ENCODE assay signal across 4 worm cellular contexts in the genomic region with DNA sequence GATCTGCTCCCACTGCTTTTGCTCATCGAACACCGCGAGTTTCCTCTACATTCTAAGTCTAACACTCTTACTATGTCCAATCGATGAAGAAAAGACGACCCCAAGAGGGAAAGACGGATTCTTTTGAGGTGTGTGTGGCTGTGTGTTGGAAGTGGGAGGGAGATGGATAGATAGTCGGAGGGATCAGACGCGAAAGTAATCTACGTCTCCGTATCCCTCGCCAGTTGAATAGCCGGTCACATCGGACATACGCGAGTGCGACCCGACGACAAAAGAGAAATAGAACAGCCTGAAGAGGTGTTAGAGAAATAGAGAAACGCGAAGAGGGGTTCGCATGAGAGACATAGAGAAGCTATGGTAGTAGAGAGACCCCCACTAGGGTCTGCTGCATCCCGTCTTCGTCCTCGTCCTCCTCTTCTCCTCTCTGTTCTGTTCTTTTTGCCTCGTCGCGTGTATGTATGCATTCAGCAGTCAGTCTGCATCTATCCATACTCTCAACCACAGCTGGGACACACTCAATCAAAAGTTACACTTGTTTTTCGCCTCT.
TF ChIP-seq lines count a peak whose summit lies in the region.

No protein-coding gene starts in this region.

TF ChIP-seq in whole organism, L2 larva, 48 proteins besides CTCF, POLR2A, EP300 and RAD21 (continues in another document):
- TF ChIP-seq R02D3.7 (tag; optimal IDR thresholded peaks at IDR 0.05; lab: Kevin White, UChicago) (peak; percentile 31), nhr-129 (tag; optimal IDR thresholded peaks at IDR 0.05; lab: Kevin White, UChicago) (peak; percentile 90), ztf-11 (tag; optimal IDR thresholded peaks at IDR 0.05; lab: Kevin White, UChicago) (peak; percentile 13), nhr-21 (tag; optimal IDR thresholded peaks at IDR 0.05; lab: Kevin White, UChicago) (peak; percentile 98), zag-1 (tag; optimal IDR thresholded peaks at IDR 0.05; lab: Kevin White, UChicago) (peak; percentile 98), sem-4 (tag; optimal IDR thresholded peaks at IDR 0.05; lab: Kevin White, UChicago) (peak; percentile 98), nhr-6 (tag; optimal IDR thresholded peaks at IDR 0.05; lab: Kevin White, UChicago) (peak; percentile 94), lin-39 (tag; optimal IDR thresholded peaks at IDR 0.05; lab: Kevin White, UChicago) (peak; percentile 48), ceh-82 (tag; optimal IDR thresholded peaks at IDR 0.05; lab: Kevin White, UChicago) (peak; percentile 39), elt-1 (tag; optimal IDR thresholded peaks at IDR 0.05; lab: Kevin White, UChicago) (no peak), lsy-2 (tag; optimal IDR thresholded peaks at IDR 0.05; lab: Kevin White, UChicago) (peak; percentile 83 to 95), dmd-4 (tag; optimal IDR thresholded peaks at IDR 0.05; lab: Kevin White, UChicago) (no peak), nhr-25 (tag; optimal IDR thresholded peaks at IDR 0.05; lab: Kevin White, UChicago) (peak; percentile 97), mab-5 (tag; optimal IDR thresholded peaks at IDR 0.05; lab: Kevin White, UChicago) (peak; percentile 87), lin-13 (GFP tag; optimal IDR thresholded peaks at IDR 0.05; lab: Kevin White, UChicago) (peak; percentile 95), elt-3 (tag; optimal IDR thresholded peaks at IDR 0.05; lab: Kevin White, UChicago) (no peak), unc-39 (tag; optimal IDR thresholded peaks at IDR 0.05; lab: Kevin White, UChicago) (peak; percentile 64), lin-11 (tag; optimal IDR thresholded peaks at IDR 0.05; lab: Kevin White, UChicago) (peak; percentile 87), crh-2 (tag; optimal IDR thresholded peaks at IDR 0.05; lab: Kevin White, UChicago) (peak; percentile 96), mbf-1 (tag; optimal IDR thresholded peaks at IDR 0.05; lab: Kevin White, UChicago) (no peak), fos-1 (tag; optimal IDR thresholded peaks at IDR 0.05; lab: Kevin White, UChicago) (peak; percentile 97)

TF ChIP-seq in whole organism, L4 larva, 104 proteins besides CTCF, POLR2A, EP300 and RAD21 (continues in another document):
- TF ChIP-seq zfp-2 (tag; optimal IDR thresholded peaks at IDR 0.05; lab: Kevin White, UChicago), result no peak
- TF ChIP-seq nhr-11 (tag; optimal IDR thresholded peaks at IDR 0.05; lab: Kevin White, UChicago), result peak; percentile 93
- peak; percentile 87 for TF ChIP-seq jun-1 (tag; optimal IDR thresholded peaks at IDR 0.05; lab: Kevin White, UChicago)
- TF ChIP-seq R02D3.7 (tag; optimal IDR thresholded peaks at IDR 0.05; lab: Kevin White, UChicago), result no peak
- no peak for TF ChIP-seq ZK337.2 (GFP tag; IDR thresholded peaks at IDR 0.05; lab: Robert Waterston, UW)
- no peak for TF ChIP-seq F44E2.7 (GFP tag; IDR thresholded peaks at IDR 0.05; lab: Robert Waterston, UW)
- TF ChIP-seq nhr-48 (tag; optimal IDR thresholded peaks at IDR 0.05; lab: Kevin White, UChicago), result peak; percentile 96
- peak; percentile 89 for TF ChIP-seq ceh-20 (GFP tag; IDR thresholded peaks at IDR 0.05; lab: Robert Waterston, UW)
- peak; percentile 64 for TF ChIP-seq madf-9 (GFP tag; conservative IDR thresholded peaks at IDR 0.05; lab: Robert Waterston, UW)
- TF ChIP-seq nhr-42 (GFP tag; IDR thresholded peaks at IDR 0.05; lab: Robert Waterston, UW), result 0 out of 2 replicates have a peak, but pooled peaks have one; percentile 52
- TF ChIP-seq sdz-12 (GFP tag; optimal IDR thresholded peaks at IDR 0.05; lab: Kevin White, UChicago), result no peak
- TF ChIP-seq vab-7 (GFP tag; IDR thresholded peaks at IDR 0.05; lab: Robert Waterston, UW), result no peak
- peak; percentile 95 for TF ChIP-seq nhr-25 (tag; optimal IDR thresholded peaks at IDR 0.05; lab: Kevin White, UChicago; ENCODE audit: borderline replicate concordance, insufficient read depth)
- no peak for TF ChIP-seq unc-39 (tag; optimal IDR thresholded peaks at IDR 0.05; lab: Kevin White, UChicago)
- no peak for TF ChIP-seq zip-2 (tag; optimal IDR thresholded peaks at IDR 0.05; lab: Kevin White, UChicago)
- TF ChIP-seq set-16 (GFP tag; IDR thresholded peaks at IDR 0.05; lab: Robert Waterston, UW), result peak; percentile 84
- peak; percentile 78 for TF ChIP-seq zag-1 (tag; optimal IDR thresholded peaks at IDR 0.05; lab: Kevin White, UChicago)
- 0 out of 2 replicates have a peak, but pooled peaks have one; percentile 14 for TF ChIP-seq zfp-3 (GFP tag; conservative IDR thresholded peaks at IDR 0.05; lab: Robert Waterston, UW)
- TF ChIP-seq nhr-111 (GFP tag; optimal IDR thresholded peaks at IDR 0.05; lab: Kevin White, UChicago), result no peak
- TF ChIP-seq Y5F2A.4 (GFP tag; optimal IDR thresholded peaks at IDR 0.05; lab: Kevin White, UChicago), result peak; percentile 59
- no peak for TF ChIP-seq aly-2 (tag; optimal IDR thresholded peaks at IDR 0.05; lab: Kevin White, UChicago)

TF ChIP-seq in whole organism, late embryonic, 69 proteins besides CTCF, POLR2A, EP300 and RAD21 (continues in another document):
- peak; percentile 60 for TF ChIP-seq ceh-30 (tag; optimal IDR thresholded peaks at IDR 0.05; lab: Kevin White, UChicago)
- TF ChIP-seq ceh-2 (tag; optimal IDR thresholded peaks at IDR 0.05; lab: Kevin White, UChicago), result peak; percentile 54
- TF ChIP-seq hlh-15 (tag; optimal IDR thresholded peaks at IDR 0.05; lab: Kevin White, UChicago), result no peak
- no peak for TF ChIP-seq ceh-6 (GFP tag; optimal IDR thresholded peaks at IDR 0.05; lab: Kevin White, UChicago)
- TF ChIP-seq F13H6.1 (tag; optimal IDR thresholded peaks at IDR 0.05; lab: Kevin White, UChicago), result peak; percentile 83
- TF ChIP-seq ref-2 (tag; optimal IDR thresholded peaks at IDR 0.05; lab: Kevin White, UChicago), result peak; percentile 87
- peak; percentile 10 for TF ChIP-seq sdc-2 (tag; optimal IDR thresholded peaks at IDR 0.05; lab: Kevin White, UChicago)
- peak; percentile 91 for TF ChIP-seq unc-55 (GFP tag; optimal IDR thresholded peaks at IDR 0.05; lab: Kevin White, UChicago)
- TF ChIP-seq nfya-1 (tag; optimal IDR thresholded peaks at IDR 0.05; lab: Kevin White, UChicago), result peak; percentile 96
- peak; percentile 3 for TF ChIP-seq lim-6 (tag; optimal IDR thresholded peaks at IDR 0.05; lab: Kevin White, UChicago)
- TF ChIP-seq elt-4 (tag; optimal IDR thresholded peaks at IDR 0.05; lab: Kevin White, UChicago), result no peak
- peak; percentile 9 for TF ChIP-seq madf-2 (tag; optimal IDR thresholded peaks at IDR 0.05; lab: Kevin White, UChicago)
- TF ChIP-seq C08G9.2 (tag; optimal IDR thresholded peaks at IDR 0.05; lab: Kevin White, UChicago), result peak; percentile 60
- peak; percentile 28 for TF ChIP-seq hlh-6 (tag; optimal IDR thresholded peaks at IDR 0.05; lab: Kevin White, UChicago)
- TF ChIP-seq tbx-2 (tag; optimal IDR thresholded peaks at IDR 0.05; lab: Kevin White, UChicago), result peak; percentile 95
- no peak for TF ChIP-seq C38D4.7 (GFP tag; optimal IDR thresholded peaks at IDR 0.05; lab: Kevin White, UChicago)
- TF ChIP-seq fkh-10 (GFP tag; optimal IDR thresholded peaks at IDR 0.05; lab: Kevin White, UChicago), result no peak
- TF ChIP-seq ceh-9 (tag; optimal IDR thresholded peaks at IDR 0.05; lab: Kevin White, UChicago), result no peak
- peak; percentile 25 for TF ChIP-seq ets-4 (tag; optimal IDR thresholded peaks at IDR 0.05; lab: Kevin White, UChicago)
- no peak for TF ChIP-seq ceh-22 (tag; optimal IDR thresholded peaks at IDR 0.05; lab: Kevin White, UChicago)
- peak; percentile 80 for TF ChIP-seq hlh-30 (tag; optimal IDR thresholded peaks at IDR 0.05; lab: Kevin White, UChicago; ENCODE audit: insufficient read depth)
- peak; percentile 75 for TF ChIP-seq sox-2 (GFP tag; IDR thresholded peaks at IDR 0.05; lab: Robert Waterston, UW)
- peak; percentile 67 for TF ChIP-seq ceh-48 (tag; optimal IDR thresholded peaks at IDR 0.05; lab: Kevin White, UChicago)
- no peak for TF ChIP-seq mec-3 (tag; optimal IDR thresholded peaks at IDR 0.05; lab: Kevin White, UChicago; ENCODE audit: borderline replicate concordance)

TF ChIP-seq in whole organism, mixed stage, embryonic, 35 proteins besides CTCF, POLR2A, EP300 and RAD21 (continues in another document):
- TF ChIP-seq mab-5 (tag; optimal IDR thresholded peaks at IDR 0.05; lab: Kevin White, UChicago) (no peak), M03D4.4 (tag; optimal IDR thresholded peaks at IDR 0.05; lab: Kevin White, UChicago) (peak; percentile 41), ham-2 (GFP tag; optimal IDR thresholded peaks at IDR 0.05; lab: Kevin White, UChicago) (peak; percentile 88), unc-62 (GFP tag; optimal IDR thresholded peaks at IDR 0.05; lab: Kevin White, UChicago) (peak; percentile 95), nhr-28 (tag; optimal IDR thresholded peaks at IDR 0.05; lab: Kevin White, UChicago) (peak; percentile 15), ceh-83 (GFP tag; optimal IDR thresholded peaks at IDR 0.05; lab: Kevin White, UChicago) (peak; percentile 57), nhr-76 (tag; optimal IDR thresholded peaks at IDR 0.05; lab: Kevin White, UChicago) (peak; percentile 4), cnd-1 (tag; optimal IDR thresholded peaks at IDR 0.05; lab: Kevin White, UChicago) (peak; percentile 82), drap-1 (GFP tag; optimal IDR thresholded peaks at IDR 0.05; lab: Kevin White, UChicago) (peak; percentile 65), unc-39 (tag; optimal IDR thresholded peaks at IDR 0.05; lab: Kevin White, UChicago) (no peak), snpc-4 (tag; optimal IDR thresholded peaks at IDR 0.05; lab: Kevin White, UChicago) (no peak), sem-2 (GFP tag; optimal IDR thresholded peaks at IDR 0.05; lab: Kevin White, UChicago) (no peak), pha-4 (tag; optimal IDR thresholded peaks at IDR 0.05; lab: Kevin White, UChicago) (peak; percentile 90), ztf-11 (tag; optimal IDR thresholded peaks at IDR 0.05; lab: Kevin White, UChicago) (peak; percentile 77), ces-1 (GFP tag; optimal IDR thresholded peaks at IDR 0.05; lab: Kevin White, UChicago) (peak; percentile 86), nhr-12 (tag; optimal IDR thresholded peaks at IDR 0.05; lab: Kevin White, UChicago) (no peak), nhr-237 (tag; optimal IDR thresholded peaks at IDR 0.05; lab: Kevin White, UChicago) (peak; percentile 65), lsy-2 (tag; optimal IDR thresholded peaks at IDR 0.05; lab: Kevin White, UChicago) (peak; percentile 79), nhr-2 (tag; optimal IDR thresholded peaks at IDR 0.05; lab: Kevin White, UChicago) (peak; percentile 100), blmp-1 (tag; optimal IDR thresholded peaks at IDR 0.05; lab: Kevin White, UChicago) (no peak), sptf-1 (tag; optimal IDR thresholded peaks at IDR 0.05; lab: Kevin White, UChicago) (peak; percentile 69), mep-1 (tag; optimal IDR thresholded peaks at IDR 0.05; lab: Kevin White, UChicago) (peak; percentile 74), zip-8 (tag; optimal IDR thresholded peaks at IDR 0.05; lab: Kevin White, UChicago) (no peak), elt-3 (tag; optimal IDR thresholded peaks at IDR 0.05; lab: Kevin White, UChicago) (no peak), ceh-43 (GFP tag; optimal IDR thresholded peaks at IDR 0.05; lab: Kevin White, UChicago) (no peak), mls-2 (tag; optimal IDR thresholded peaks at IDR 0.05; lab: Kevin White, UChicago) (peak; percentile 67), ceh-39 (tag; optimal IDR thresholded peaks at IDR 0.05; lab: Kevin White, UChicago) (peak; percentile 88), tbx-8 (GFP tag; optimal IDR thresholded peaks at IDR 0.05; lab: Kevin White, UChicago) (no peak)
